Worm (Caenorhabditis elegans): ENCODE results near the gene Y51A2B.2.

DNA sequence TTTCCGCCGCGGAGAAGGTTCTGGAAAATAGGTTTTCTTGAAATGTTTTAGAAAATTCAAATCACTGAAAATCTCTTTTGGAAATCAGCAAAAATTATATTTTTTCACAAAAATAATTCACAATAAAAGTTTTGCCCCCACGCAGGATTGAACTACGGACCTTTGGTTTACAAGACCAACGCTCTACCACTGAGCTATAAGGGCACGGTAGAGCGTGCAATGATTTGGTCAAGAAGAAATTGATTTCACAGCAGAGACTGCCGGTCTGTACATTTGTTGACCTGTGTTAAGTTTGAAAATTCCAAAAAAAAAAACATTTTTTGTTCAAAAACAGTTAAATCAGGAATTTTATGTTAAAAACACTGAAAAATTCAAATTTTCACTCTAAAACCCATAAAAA lies 38.1 kb downstream of the Y51A2B.2 start:
- TF ChIP-seq pqm-1 (tag; optimal IDR thresholded peaks at IDR 0.05) (no peak), unc-42 (tag; optimal IDR thresholded peaks at IDR 0.05) (no peak), che-1 (tag; optimal IDR thresholded peaks at IDR 0.05) (no peak), unc-3 (GFP tag; conservative IDR thresholded peaks at IDR 0.05) (no peak), unc-3 (tag; optimal IDR thresholded peaks at IDR 0.05) (no peak), hlh-30 (tag; optimal IDR thresholded peaks at IDR 0.05; ENCODE audit: insufficient read depth) (no peak), ceh-14 (tag; optimal IDR thresholded peaks at IDR 0.05) (no peak), ets-4 (tag; optimal IDR thresholded peaks at IDR 0.05) (no peak), pha-4 (tag; optimal IDR thresholded peaks at IDR 0.05) (no peak), elt-2 (tag; optimal IDR thresholded peaks at IDR 0.05) (no peak)

Measured in whole organism, late embryonic.